Worm (Caenorhabditis elegans): ENCODE results near the gene frpr-17.

DNA sequence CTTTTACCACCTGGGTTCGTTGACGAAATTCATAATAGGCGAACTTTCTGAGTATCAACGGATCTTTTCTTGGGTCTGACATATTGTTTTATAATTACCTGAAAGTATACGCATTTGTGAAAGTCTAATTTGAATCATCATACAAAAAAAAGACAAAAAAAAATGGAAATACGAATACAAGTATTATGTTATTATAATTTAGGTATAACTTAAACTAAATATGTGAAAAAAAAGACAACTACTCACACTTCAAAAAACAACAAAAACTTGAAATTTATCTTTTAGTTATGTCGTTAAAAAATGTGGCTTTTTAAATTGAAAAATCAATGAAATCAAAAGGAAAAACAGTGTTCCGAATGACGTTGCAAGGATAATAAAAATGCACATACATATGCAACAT lies 6.9 kb downstream of the frpr-17 start, which contains the start of gene fbxa-179:
- TF ChIP-seq nhr-42 (GFP tag; IDR thresholded peaks at IDR 0.05) (no peak), F10B5.3 (tag; optimal IDR thresholded peaks at IDR 0.05) (no peak), nhr-237 (tag; optimal IDR thresholded peaks at IDR 0.05) (no peak), mxl-3 (GFP tag; optimal IDR thresholded peaks at IDR 0.05) (no peak), zag-1 (tag; optimal IDR thresholded peaks at IDR 0.05) (no peak), spr-1 (tag; optimal IDR thresholded peaks at IDR 0.05) (no peak), madf-9 (GFP tag; conservative IDR thresholded peaks at IDR 0.05) (no peak), lin-1 (GFP tag; IDR thresholded peaks at IDR 0.05) (no peak)

Data from whole organism, L4 larva.